Worm (Caenorhabditis elegans) whole organism, L4/young adult: ENCODE results near the gene nstp-1.

Experiments
- W03F9.2 ChIP-seq: fragments of 150-350 bp; optimal IDR thresholded peaks from 2 replicates; lab custom pipeline; 2014; ENCODE audit warnings: missing biosample characterization, missing genetic modification characterization
- him-1 ChIP-seq: sonication (generic microtip); optimal IDR thresholded peaks from 2 replicates; lab custom pipeline; 2016; ENCODE audit warnings: missing genotype, missing genetic modification reagents, missing genetic modification characterization, missing compliant biosample characterization

ce11 chrIV:8984566-8984965 is at the start of gene nstp-1:
- TF ChIP-seq him-1 (tag; lab: Kevin White, UChicago) = no peak
- TF ChIP-seq W03F9.2 (tag; lab: Kevin White, UChicago) = no peak
